Worm (Caenorhabditis elegans) whole organism, mixed stage, embryonic: ENCODE data around the gene ints-6.

ENCODE experiments used
- ceh-39 ChIP-seq: fragments of 150-350 bp; optimal IDR thresholded peaks from 2 replicates; lab custom pipeline; 2014; ENCODE audit warnings: missing biosample characterization, missing genetic modification characterization
- ces-1 ChIP-seq: fragments of 150-350 bp; optimal IDR thresholded peaks from 2 replicates; lab custom pipeline; 2014; ENCODE audit warnings: missing biosample characterization, missing genetic modification reagents, missing genetic modification characterization
- elt-1 ChIP-seq: sonication (generic microtip); optimal IDR thresholded peaks from 2 replicates; lab custom pipeline; 2017; ENCODE audit warnings: missing genetic modification characterization, mild to moderate bottlenecking, missing compliant biosample characterization, antibody characterized with exemption, moderate library complexity, borderline replicate concordance; ENCODE audit not compliant: insufficient read depth
- elt-3 ChIP-seq: fragments of 150-350 bp; optimal IDR thresholded peaks from 2 replicates; lab custom pipeline; 2014; ENCODE audit warnings: missing biosample characterization, missing genetic modification characterization
- nhr-12 ChIP-seq: fragments of 150-350 bp; optimal IDR thresholded peaks from 2 replicates; lab custom pipeline; 2014; ENCODE audit warnings: missing biosample characterization, missing genetic modification characterization
- nhr-2 ChIP-seq: fragments of 150-350 bp; optimal IDR thresholded peaks from 2 replicates; lab custom pipeline; 2014; ENCODE audit warnings: missing biosample characterization, missing genetic modification characterization
- nhr-237 ChIP-seq: fragments of 150-350 bp; optimal IDR thresholded peaks from 2 replicates; lab custom pipeline; 2014; ENCODE audit warnings: missing biosample characterization, missing genetic modification characterization
- nhr-28 ChIP-seq: fragments of 150-350 bp; optimal IDR thresholded peaks from 2 replicates; lab custom pipeline; 2014; ENCODE audit warnings: missing biosample characterization, missing genetic modification characterization
- nhr-76 ChIP-seq: sonication (generic microtip); optimal IDR thresholded peaks from 2 replicates; lab custom pipeline; 2017; ENCODE audit warnings: missing biosample characterization, missing genetic modification characterization
- pha-4 ChIP-seq: fragments of 150-350 bp; optimal IDR thresholded peaks from 2 replicates; lab custom pipeline; 2018; ENCODE audit warnings: missing biosample characterization, missing genetic modification reagents, missing genetic modification characterization
- ztf-11 ChIP-seq: fragments of 150-350 bp; optimal IDR thresholded peaks from 2 replicates; lab custom pipeline; 2014; ENCODE audit warnings: missing biosample characterization, missing genetic modification characterization

ce11 chrIV:8650696-8651095, 40.8 kb upstream of the ints-6 start, which contains the start of gene C49C8.2:
- TF ChIP-seq nhr-76 (tag; lab: Kevin White, UChicago) (no peak), ztf-11 (tag; lab: Kevin White, UChicago) (no peak), pha-4 (no peak), nhr-28 (no peak), ces-1 (GFP tag; lab: Kevin White, UChicago) (no peak), nhr-237 (tag; lab: Kevin White, UChicago) (no peak), nhr-12 (tag; lab: Kevin White, UChicago) (no peak), elt-1 (tag; lab: Kevin White, UChicago) (no peak), ceh-39 (tag; lab: Kevin White, UChicago) (no peak), elt-3 (no peak), nhr-2 (no peak)
